Worm (Caenorhabditis elegans): ENCODE data around the gene apy-1.

DNA sequence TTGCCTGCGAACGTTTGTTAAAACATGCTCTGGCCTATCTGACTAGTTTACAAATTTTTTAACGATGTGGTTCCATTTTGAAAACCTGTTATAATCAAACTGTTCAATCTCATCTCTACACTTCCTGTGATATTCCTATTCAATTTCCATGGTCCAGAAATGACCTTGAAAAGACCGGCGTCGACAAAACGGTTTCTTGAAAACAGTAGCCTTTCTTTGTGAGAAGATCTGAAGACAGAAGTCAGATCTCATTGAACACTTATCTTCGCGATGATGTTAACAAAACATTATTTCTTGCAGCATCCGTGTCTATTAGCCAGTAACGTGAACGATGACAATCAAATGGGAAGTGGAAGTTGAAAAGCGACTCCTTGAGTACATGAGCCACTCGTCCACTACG, 27.1 kb upstream of the apy-1 start, which contains the start of gene C44E12.1:
- TF ChIP-seq unc-55 (GFP tag; optimal IDR thresholded peaks at IDR 0.05): no peak
- no peak for TF ChIP-seq ceh-30 (tag; optimal IDR thresholded peaks at IDR 0.05)
- no peak for TF ChIP-seq nfya-1 (tag; optimal IDR thresholded peaks at IDR 0.05)
- no peak for TF ChIP-seq tbx-2 (tag; optimal IDR thresholded peaks at IDR 0.05)
- TF ChIP-seq gmeb-2 (tag; optimal IDR thresholded peaks at IDR 0.05): no peak
- TF ChIP-seq pha-2 (tag; optimal IDR thresholded peaks at IDR 0.05): no peak
- TF ChIP-seq Y22D7AL.16 (tag; optimal IDR thresholded peaks at IDR 0.05): no peak
- no peak for TF ChIP-seq syd-9 (tag; optimal IDR thresholded peaks at IDR 0.05)
- TF ChIP-seq nhr-11 (tag; optimal IDR thresholded peaks at IDR 0.05): no peak
- TF ChIP-seq C38D4.7 (GFP tag; optimal IDR thresholded peaks at IDR 0.05): no peak
- TF ChIP-seq che-1 (tag; optimal IDR thresholded peaks at IDR 0.05): no peak
